Worm (Caenorhabditis elegans) whole organism, midembryonic: ENCODE data around the gene K03B4.9.

Experiments
- T22C8.4 ChIP-seq: fragments of 200-800 bp; sonication (Bioruptor generic); IDR thresholded peaks from 2 replicates; pipeline ENCODE4 v1.3.6; 2022; ENCODE audit warnings: missing genetic modification characterization, missing compliant biosample characterization
- cog-1 ChIP-seq: sonication (generic microtip); optimal IDR thresholded peaks from 2 replicates; lab custom pipeline; 2016; ENCODE audit warnings: missing genetic modification characterization, missing compliant biosample characterization
- flt-1 ChIP-seq: fragments of 200-800 bp; sonication (Bioruptor generic); IDR thresholded peaks from 2 replicates; pipeline ENCODE4 v1.3.6; 2022; ENCODE audit warnings: missing genetic modification characterization, missing compliant biosample characterization
- klf-2 ChIP-seq: fragments of 200-800 bp; sonication (Bioruptor generic); conservative IDR thresholded peaks from 2 replicates; pipeline ENCODE4 v1.3.6; 2022; ENCODE audit warnings: missing genetic modification reagents, missing genetic modification characterization, missing compliant biosample characterization
- med-1 ChIP-seq: sonication (generic microtip); optimal IDR thresholded peaks from 2 replicates; lab custom pipeline; 2017; ENCODE audit warnings: missing genetic modification characterization, mild to moderate bottlenecking, missing compliant biosample characterization, antibody characterized with exemption, missing genetic modification reagents; ENCODE audit not compliant: insufficient read depth
- ref-1 ChIP-seq: fragments of 200-800 bp; sonication (Bioruptor generic); conservative IDR thresholded peaks from 2 replicates; pipeline ENCODE4 v1.3.6; 2022; ENCODE audit warnings: missing genetic modification reagents, missing genetic modification characterization, missing compliant biosample characterization
- tab-1 ChIP-seq: fragments of 200-800 bp; sonication (Bioruptor generic); IDR thresholded peaks from 2 replicates; pipeline ENCODE4 v1.3.6; 2022; ENCODE audit warnings: missing genetic modification characterization, missing compliant biosample characterization
- ztf-23 ChIP-seq: fragments of 200-800 bp; sonication (Bioruptor generic); IDR thresholded peaks from 2 replicates; pipeline ENCODE4 v1.3.6; 2022; ENCODE audit warnings: missing genetic modification reagents, missing genetic modification characterization, missing compliant biosample characterization
- ztf-29 ChIP-seq: fragments of 200-800 bp; sonication (Bioruptor generic); IDR thresholded peaks from 2 replicates; pipeline ENCODE4 v1.3.6; 2022; ENCODE audit warnings: missing genetic modification reagents, missing genetic modification characterization, missing compliant biosample characterization

DNA sequence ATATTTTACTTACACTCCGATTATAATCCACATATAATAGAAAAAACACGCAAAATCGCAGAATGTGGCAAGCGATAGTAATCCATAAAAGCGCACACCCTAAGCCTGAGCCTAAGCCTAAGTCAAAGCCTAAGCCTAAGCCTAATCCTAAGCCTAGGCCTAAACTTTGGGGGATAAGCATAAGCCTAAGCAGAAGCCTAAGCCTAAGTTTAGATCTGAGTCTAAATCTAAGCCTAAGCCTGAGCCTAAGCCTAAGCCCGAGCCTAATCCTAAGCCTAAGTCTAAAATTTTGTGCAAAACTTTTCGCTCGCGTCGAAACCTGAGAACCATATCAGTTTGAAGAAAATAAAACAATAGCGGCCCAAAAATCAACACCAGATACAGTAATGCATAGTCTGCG is 11.8 kb upstream of the K03B4.9 start:
- TF ChIP-seq tab-1 (GFP tag; lab: Robert Waterston, UW) (no peak), T22C8.4 (no peak), ref-1 (GFP tag; lab: Robert Waterston, UW) (no peak), flt-1 (GFP tag; lab: Robert Waterston, UW) (no peak), ztf-23 (GFP tag; lab: Robert Waterston, UW) (no peak), ztf-29 (GFP tag; lab: Robert Waterston, UW) (no peak), med-1 (GFP tag; lab: Kevin White, UChicago) (no peak), cog-1 (no peak), klf-2 (no peak)
